Worm (Caenorhabditis elegans): ENCODE measurements around the gene wdr-5.1.

DNA sequence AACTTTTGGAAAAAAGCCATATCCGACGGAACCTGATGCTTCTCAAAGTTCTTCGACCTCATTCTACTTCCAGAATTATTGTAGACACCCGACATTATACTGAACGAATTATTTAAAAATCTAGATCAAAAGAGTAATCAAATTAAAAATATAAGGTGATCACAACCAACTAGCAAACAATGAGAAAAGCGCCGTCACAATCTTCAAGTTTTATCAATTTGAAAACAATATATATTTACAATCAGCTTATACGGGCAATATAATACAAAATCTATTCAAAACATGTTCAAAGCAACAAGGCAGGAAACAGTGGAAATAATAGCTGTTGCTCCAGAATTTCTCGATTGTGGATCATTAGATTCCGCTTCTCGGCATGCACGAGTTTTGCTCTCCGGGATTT lies 19.8 kb downstream of the wdr-5.1 start, which contains the start of gene C14B1.12:
- TF ChIP-seq elt-1 (tag; optimal IDR thresholded peaks at IDR 0.05) = no peak
- no peak for TF ChIP-seq lin-39 (tag; optimal IDR thresholded peaks at IDR 0.05)
- no peak for TF ChIP-seq ceh-9 (tag; optimal IDR thresholded peaks at IDR 0.05)
- TF ChIP-seq nfya-1 (tag; optimal IDR thresholded peaks at IDR 0.05; ENCODE audit: insufficient read depth) = no peak
- no peak for TF ChIP-seq jun-1 (tag; optimal IDR thresholded peaks at IDR 0.05)
- no peak for TF ChIP-seq elt-3 (tag; optimal IDR thresholded peaks at IDR 0.05)
- no peak for TF ChIP-seq ama-1 (optimal IDR thresholded peaks at IDR 0.05)

All from whole organism, L3 larva.